Worm (Caenorhabditis elegans) whole organism, L4 larva: Measurements from ENCODE around the gene mls-1.

Experiments
- D1046.2 ChIP-seq: fragments of 200-800 bp; sonication (Bioruptor generic); IDR thresholded peaks from 2 replicates; pipeline ENCODE4 v1.3.6; 2022; ENCODE audit warnings: missing genetic modification characterization, missing compliant biosample characterization
- F37D6.2 ChIP-seq: sonication (generic microtip); optimal IDR thresholded peaks from 2 replicates; lab custom pipeline; 2016; ENCODE audit warnings: mild to moderate bottlenecking, missing genetic modification characterization, missing compliant biosample characterization
- Y105C5A.15 ChIP-seq: fragments of 200-800 bp; sonication (Bioruptor generic); IDR thresholded peaks from 2 replicates; pipeline ENCODE4 v1.3.6; 2022; ENCODE audit warnings: missing genetic modification characterization, missing compliant biosample characterization
- aha-1 ChIP-seq: fragments of 150-350 bp; peaks from one replicate; lab custom pipeline; 2014; ENCODE audit warnings: missing biosample characterization, missing genetic modification characterization
- ama-1 ChIP-seq: fragments of 150-350 bp; optimal IDR thresholded peaks from 2 replicates; lab custom pipeline; 2014; ENCODE audit warnings: inconsistent platforms, mixed read lengths
- ceh-20 ChIP-seq: fragments of 200-800 bp; sonication (Bioruptor generic); IDR thresholded peaks from 2 replicates; pipeline ENCODE4 v1.3.6; 2022; ENCODE audit warnings: missing genetic modification reagents, missing genetic modification characterization, missing compliant biosample characterization
- ctbp-1 ChIP-seq: fragments of 200-800 bp; sonication (Bioruptor generic); IDR thresholded peaks from 2 replicates; pipeline ENCODE4 v1.3.6; 2022; ENCODE audit warnings: missing genetic modification reagents, missing genetic modification characterization, missing compliant biosample characterization
- daf-16 ChIP-seq, 3 experiments: sonication (generic microtip); optimal IDR thresholded peaks; 2 replicates each; lab custom pipeline; 2016 to 2017; ENCODE audit warnings: missing genetic modification characterization in 3 of 3, missing genetic modification reagents in 3 of 3, mild to moderate bottlenecking in 2 of 3, missing compliant biosample characterization in 2 of 3, missing biosample characterization in 1 of 3, moderate library complexity in 1 of 3
- daf-19 ChIP-seq: fragments of 200-800 bp; sonication (Bioruptor generic); conservative IDR thresholded peaks from 2 replicates; pipeline ENCODE4 v1.3.6; 2022; ENCODE audit warnings: missing genetic modification characterization, missing compliant biosample characterization
- dmd-6 ChIP-seq: fragments of 200-800 bp; sonication (Bioruptor generic); IDR thresholded peaks from 2 replicates; pipeline ENCODE4 v1.3.6; 2022; ENCODE audit warnings: missing genetic modification reagents, missing genetic modification characterization, missing compliant biosample characterization
- dmd-8 ChIP-seq: fragments of 200-800 bp; sonication (Bioruptor generic); IDR thresholded peaks from 2 replicates; pipeline ENCODE4 v1.3.6; 2022; ENCODE audit warnings: missing genetic modification characterization, missing compliant biosample characterization
- dpl-1 ChIP-seq: fragments of 150-350 bp; optimal IDR thresholded peaks from 2 replicates; lab custom pipeline; 2014; ENCODE audit warnings: missing biosample characterization, missing genetic modification reagents, missing genetic modification characterization
- duxl-1 ChIP-seq: sonication (generic microtip); optimal IDR thresholded peaks from 2 replicates; lab custom pipeline; 2016; ENCODE audit warnings: mild to moderate bottlenecking, missing genetic modification characterization, moderate library complexity, missing compliant biosample characterization; ENCODE audit not compliant: poor library complexity
- dve-1 ChIP-seq: sonication (generic microtip); optimal IDR thresholded peaks from 2 replicates; lab custom pipeline; 2017; ENCODE audit warnings: antibody characterized with exemption, mild to moderate bottlenecking, missing genetic modification characterization, missing compliant biosample characterization; ENCODE audit not compliant: insufficient read depth
- egl-27 ChIP-seq: sonication (generic microtip); optimal IDR thresholded peaks from 3 replicates; lab custom pipeline; 2017; ENCODE audit warnings: missing biosample characterization, missing genetic modification reagents, missing genetic modification characterization
- egl-43 ChIP-seq: fragments of 200-800 bp; sonication (Bioruptor generic); IDR thresholded peaks from 2 replicates; pipeline ENCODE4 v1.3.6; 2022; ENCODE audit warnings: missing genetic modification reagents, missing genetic modification characterization, missing compliant biosample characterization
- fkh-10 ChIP-seq: fragments of 150-350 bp; optimal IDR thresholded peaks from 2 replicates; lab custom pipeline; 2014; ENCODE audit warnings: missing biosample characterization, missing genetic modification reagents, missing genetic modification characterization
- fos-1 ChIP-seq: fragments of 150-350 bp; optimal IDR thresholded peaks from 2 replicates; lab custom pipeline; 2014; ENCODE audit warnings: missing biosample characterization, missing genetic modification characterization
- gei-8 ChIP-seq: fragments of 200-800 bp; sonication (Bioruptor generic); optimal IDR thresholded peaks from 2 replicates; lab custom pipeline; 2018; ENCODE audit warnings: mild to moderate bottlenecking, missing genetic modification characterization, missing compliant biosample characterization
- lin-1 ChIP-seq: fragments of 200-800 bp; sonication (Bioruptor generic); IDR thresholded peaks from 2 replicates; pipeline ENCODE4 v1.3.6; 2022; ENCODE audit warnings: missing genetic modification reagents, missing genetic modification characterization, missing compliant biosample characterization
- lin-13 ChIP-seq: fragments of 150-350 bp; optimal IDR thresholded peaks from 2 replicates; lab custom pipeline; 2014; ENCODE audit warnings: missing biosample characterization, missing genetic modification reagents, missing genetic modification characterization
- lin-15B ChIP-seq: fragments of 150-350 bp; sonication (generic microtip); optimal IDR thresholded peaks from 3 replicates; lab custom pipeline; 2014; ENCODE audit warnings: missing biosample characterization, missing genetic modification characterization
- lin-38 ChIP-seq: fragments of 200-800 bp; sonication (Bioruptor generic); IDR thresholded peaks from 2 replicates; pipeline ENCODE4 v1.3.6; 2022; ENCODE audit warnings: missing genetic modification reagents, missing genetic modification characterization, missing compliant biosample characterization
- madf-5 ChIP-seq, 2 experiments: fragments of 200-800 bp; sonication (Bioruptor generic); IDR thresholded peaks; 2 replicates each; pipeline ENCODE4 v1.3.6; 2022; ENCODE audit warnings: missing compliant biosample characterization in 2 of 2, missing genetic modification characterization in 2 of 2
- mdl-1 ChIP-seq, 2 experiments: fragments of 150-350 bp in 1 of 2; sonication (generic microtip) in 1 of 2; optimal IDR thresholded peaks; 2 replicates each; lab custom pipeline; 2014 to 2017; ENCODE audit warnings: missing biosample characterization in 2 of 2, missing genetic modification characterization in 2 of 2
- mdt-29 ChIP-seq: fragments of 200-800 bp; sonication (Bioruptor generic); IDR thresholded peaks from 2 replicates; pipeline ENCODE4 v1.3.6; 2022; ENCODE audit warnings: missing genetic modification reagents, missing genetic modification characterization, missing compliant biosample characterization
- mes-2 ChIP-seq: sonication (generic microtip); optimal IDR thresholded peaks from 2 replicates; lab custom pipeline; 2016; ENCODE audit warnings: missing genotype, mild to moderate bottlenecking, missing genetic modification characterization, missing compliant biosample characterization; ENCODE audit not compliant: poor library complexity, severe bottlenecking
- mxl-3 ChIP-seq: fragments of 200-800 bp; sonication (Bioruptor generic); optimal IDR thresholded peaks from 2 replicates; lab custom pipeline; 2018; ENCODE audit warnings: mild to moderate bottlenecking, missing genetic modification characterization, missing compliant biosample characterization
- nhr-10 ChIP-seq: fragments of 150-350 bp; optimal IDR thresholded peaks from 2 replicates; lab custom pipeline; 2014; ENCODE audit warnings: missing biosample characterization, missing genetic modification characterization
- nhr-11 ChIP-seq: fragments of 150-350 bp; optimal IDR thresholded peaks from 2 replicates; lab custom pipeline; 2014; ENCODE audit warnings: missing biosample characterization, missing genetic modification characterization
- nhr-237 ChIP-seq: sonication (generic microtip); optimal IDR thresholded peaks from 2 replicates; lab custom pipeline; 2017; ENCODE audit warnings: missing biosample characterization, missing genetic modification characterization
- nhr-25 ChIP-seq: sonication (generic microtip); optimal IDR thresholded peaks from 2 replicates; lab custom pipeline; 2017; ENCODE audit warnings: missing genetic modification characterization, mild to moderate bottlenecking, missing compliant biosample characterization, antibody characterized with exemption, moderate library complexity, borderline replicate concordance; ENCODE audit not compliant: insufficient read depth
- nhr-28 ChIP-seq: fragments of 150-350 bp; optimal IDR thresholded peaks from 2 replicates; lab custom pipeline; 2014; ENCODE audit warnings: missing biosample characterization, missing genetic modification characterization
- nhr-48 ChIP-seq: sonication (generic microtip); optimal IDR thresholded peaks from 2 replicates; lab custom pipeline; 2016; ENCODE audit warnings: mild to moderate bottlenecking, missing genetic modification characterization, missing compliant biosample characterization
- nhr-6 ChIP-seq: fragments of 150-350 bp; optimal IDR thresholded peaks from 2 replicates; lab custom pipeline; 2014; ENCODE audit warnings: missing biosample characterization, missing genetic modification characterization
- nhr-77 ChIP-seq: fragments of 150-350 bp; optimal IDR thresholded peaks from 2 replicates; lab custom pipeline; 2014; ENCODE audit warnings: missing biosample characterization, missing genetic modification characterization
- pha-4 ChIP-seq, 2 experiments: fragments of 150-350 bp in 1 of 2; fragments of 200-800 bp in 1 of 2; sonication (Bioruptor generic) in 1 of 2; IDR thresholded peaks in 1 of 2; optimal IDR thresholded peaks in 1 of 2; 2 replicates each; pipeline versions ENCODE4 v1.3.6 to Lab custom; 2014 to 2022; ENCODE audit warnings: missing genetic modification characterization in 2 of 2, missing genetic modification reagents in 2 of 2, missing biosample characterization in 1 of 2, missing compliant biosample characterization in 1 of 2
- php-3 ChIP-seq: fragments of 200-800 bp; sonication (Bioruptor generic); IDR thresholded peaks from 2 replicates; pipeline ENCODE4 v1.3.6; 2022; ENCODE audit warnings: missing genetic modification reagents, missing genetic modification characterization, missing compliant biosample characterization
- set-16 ChIP-seq: fragments of 200-800 bp; sonication (Bioruptor generic); IDR thresholded peaks from 2 replicates; pipeline ENCODE4 v1.3.6; 2022; ENCODE audit warnings: missing genetic modification reagents, missing genetic modification characterization, missing compliant biosample characterization
- tra-1 ChIP-seq: fragments of 200-800 bp; sonication (Bioruptor generic); IDR thresholded peaks from 2 replicates; pipeline ENCODE4 v1.3.6; 2022; ENCODE audit warnings: missing genetic modification reagents, missing genetic modification characterization, missing compliant biosample characterization
- unc-130 ChIP-seq: sonication (generic microtip); optimal IDR thresholded peaks from 2 replicates; lab custom pipeline; 2016; ENCODE audit warnings: missing genetic modification reagents, missing genetic modification characterization, missing compliant biosample characterization
- unc-39 ChIP-seq: sonication (generic microtip); optimal IDR thresholded peaks from 2 replicates; lab custom pipeline; 2017; ENCODE audit warnings: missing biosample characterization, missing genetic modification characterization
- unc-62 ChIP-seq, 3 experiments: fragments of 150-350 bp in 1 of 3; sonication (generic microtip); optimal IDR thresholded peaks in 2 of 3; peaks in 1 of 3; 1 replicate in 1 of 3; 2 replicates in 2 of 3; lab custom pipeline; 2014 to 2017; ENCODE audit warnings: missing biosample characterization in 3 of 3, missing genetic modification characterization in 3 of 3, missing genetic modification reagents in 3 of 3, missing genotype in 1 of 3
- zag-1 ChIP-seq: fragments of 150-350 bp; optimal IDR thresholded peaks from 2 replicates; lab custom pipeline; 2014; ENCODE audit warnings: missing biosample characterization, missing genetic modification characterization
- zfp-3 ChIP-seq: fragments of 200-800 bp; sonication (Bioruptor generic); conservative IDR thresholded peaks from 2 replicates; pipeline ENCODE4 v1.3.6; 2022; ENCODE audit warnings: missing genetic modification reagents, missing genetic modification characterization, missing compliant biosample characterization
- zip-11 ChIP-seq: fragments of 200-800 bp; sonication (Bioruptor generic); IDR thresholded peaks from 2 replicates; pipeline ENCODE4 v1.3.6; 2022; ENCODE audit warnings: missing genetic modification characterization, missing compliant biosample characterization
- zip-2 ChIP-seq: fragments of 150-350 bp; optimal IDR thresholded peaks from 2 replicates; lab custom pipeline; 2014; ENCODE audit warnings: missing biosample characterization, missing genetic modification characterization

Gene mls-1

ce11 chrIII:7460018-7460417, at the start of gene mls-1:
Gene mls-1, plus strand, starts transcription at chrIII:7460341.
- TF ChIP-seq egl-43: no peak
- TF ChIP-seq unc-62 (GFP tag; optimal IDR thresholded peaks at IDR 0.05 in 1 of 2; lab: Kevin White, UChicago): peak in 1 of 2 experiments; percentile 53
- no peak for TF ChIP-seq unc-62 (tag; optimal IDR thresholded peaks at IDR 0.05; lab: Kevin White, UChicago)
- no peak for TF ChIP-seq mxl-3
- TF ChIP-seq lin-13: no peak

- peak; percentile 85 for TF ChIP-seq set-16
These were observed 7.7 kb upstream of the mls-1 start for ce11 chrIII:7452438-7452837.

- TF ChIP-seq unc-130 (GFP tag; lab: Kevin White, UChicago) (no peak), egl-27 (no peak), ceh-20 (GFP tag; lab: Robert Waterston, UW) (no peak), php-3 (GFP tag; lab: Robert Waterston, UW) (no peak), nhr-6 (tag; lab: Kevin White, UChicago) (no peak), zag-1 (tag; lab: Kevin White, UChicago) (no peak), dve-1 (tag; lab: Kevin White, UChicago) (peak; percentile 69), dpl-1 (GFP tag; lab: Kevin White, UChicago) (no peak), mes-2 (tag; lab: Kevin White, UChicago) (no peak), aha-1 (no peak), ctbp-1 (GFP tag; lab: Robert Waterston, UW) (no peak), madf-5 (GFP tag; IDR thresholded peaks at IDR 0.05; lab: Robert Waterston, UW) (no peak), lin-38 (GFP tag; lab: Robert Waterston, UW) (no peak), nhr-77 (tag; lab: Kevin White, UChicago) (peak; percentile 5), daf-19 (GFP tag; lab: Robert Waterston, UW) (no peak), fos-1 (tag; lab: Kevin White, UChicago) (no peak), gei-8 (GFP tag; lab: Kevin White, UChicago) (no peak), unc-39 (tag; lab: Kevin White, UChicago) (no peak), Y105C5A.15 (GFP tag; lab: Robert Waterston, UW) (no peak), duxl-1 (tag; lab: Kevin White, UChicago) (no peak), F37D6.2 (no peak), lin-15B (tag; lab: Kevin White, UChicago) (no peak), zip-11 (GFP tag; lab: Robert Waterston, UW) (no peak), nhr-237 (no peak), zip-2 (tag; lab: Kevin White, UChicago) (no peak), nhr-48 (tag; lab: Kevin White, UChicago) (no peak), nhr-28 (tag; lab: Kevin White, UChicago) (peak; percentile 80), nhr-25 (tag; lab: Kevin White, UChicago) (no peak), nhr-10 (tag; lab: Kevin White, UChicago) (no peak), mdl-1 (tag; optimal IDR thresholded peaks at IDR 0.05; lab: Kevin White, UChicago) (no peak), nhr-11 (tag; lab: Kevin White, UChicago) (peak; percentile 36), D1046.2 (GFP tag; lab: Robert Waterston, UW) (no peak), fkh-10 (GFP tag; lab: Kevin White, UChicago) (no peak), lin-1 (peak; percentile 50; the same call in 1 of the 2 replicates), set-16 (no peak), zfp-3 (GFP tag; lab: Robert Waterston, UW) (no peak), pha-4 (GFP tag; IDR thresholded peaks at IDR 0.05; lab: Robert Waterston, UW) (no peak), pha-4 (tag; optimal IDR thresholded peaks at IDR 0.05; lab: Kevin White, UChicago) (no peak), ama-1 (lab: Kevin White, UChicago) (no peak), dmd-8 (GFP tag; lab: Robert Waterston, UW) (no peak), daf-16 (GFP tag; optimal IDR thresholded peaks at IDR 0.05; lab: Kevin White, UChicago) (no peak), daf-16 (tag; optimal IDR thresholded peaks at IDR 0.05; lab: Kevin White, UChicago) (peak; percentile 94), mdt-29 (GFP tag; lab: Robert Waterston, UW) (no peak), dmd-6 (GFP tag; lab: Robert Waterston, UW) (peak; percentile 87), tra-1 (peak; percentile 46; the same call in 1 of the 2 replicates)
These were observed 6.5 kb upstream of the mls-1 start, which contains the start of gene alh-12 for ce11 chrIII:7453653-7454124. Gene alh-12, plus strand, starts transcription at chrIII:7454074.
